Fruit fly (Drosophila melanogaster): Measurements from ENCODE around the gene tacc.

tacc gene

dm6 chr3R:4705167-4705566 lies 43.7 kb downstream of the tacc start:
- TF ChIP-seq noc (tag; optimal IDR thresholded peaks at IDR 0.05): no peak

- TF ChIP-seq noc (tag; optimal IDR thresholded peaks at IDR 0.05): no peak
Observed at dm6 chr3R:4694805-4695204, 54.1 kb downstream of the tacc start.

- no peak for TF ChIP-seq noc (tag; optimal IDR thresholded peaks at IDR 0.05)
Observed at dm6 chr3R:4690508-4690907, 58.3 kb downstream of the tacc start, which contains the start of gene CG33927. Gene CG33927 (minus strand): TSS chr3R:4690608.

dm6 chr3R:4687207-4687606 lies 61.6 kb downstream of the tacc start:
- TF ChIP-seq noc (tag; optimal IDR thresholded peaks at IDR 0.05): no peak

All from whole organism, larva.